Worm (Caenorhabditis elegans): Measurements from ENCODE around the gene clec-255.

DNA sequence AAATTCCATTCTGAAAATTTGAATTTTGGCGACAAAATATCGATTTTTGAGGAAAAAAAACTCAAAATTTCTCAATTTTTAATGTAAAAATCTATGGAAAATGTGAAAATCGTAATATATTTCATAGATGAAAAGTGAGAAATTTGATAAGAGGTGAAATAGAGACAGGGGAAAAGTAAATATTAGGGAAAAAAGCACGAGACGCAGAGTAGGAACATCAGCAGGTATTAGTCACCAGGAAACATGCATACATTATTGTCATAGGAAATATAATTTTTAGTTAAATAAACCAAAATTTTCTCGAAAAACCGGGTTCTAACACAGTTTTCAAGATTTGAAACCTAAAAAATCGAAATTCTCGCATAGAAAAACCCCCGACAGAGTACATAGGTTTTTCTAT, 30.3 kb upstream of the clec-255 start, which contains the start of gene nhr-170:
- TF ChIP-seq him-1 (tag; optimal IDR thresholded peaks at IDR 0.05) (no peak), dao-5 (tag; optimal IDR thresholded peaks at IDR 0.05) (no peak)

All from whole organism, L4/young adult.